Fruit fly (Drosophila melanogaster) S2 (cell line): ENCODE results near the gene dj-1beta.

ENCODE experiments used
- CG8478 ChIP-seq: fragments of >200 bp; optimal IDR thresholded peaks from 2 replicates; lab custom pipeline; 2018
- CTCF ChIP-seq, 2 experiments: fragments of >200 bp; optimal IDR thresholded peaks; 2 replicates each; lab custom pipeline; 2018

dj-1beta gene

DNA sequence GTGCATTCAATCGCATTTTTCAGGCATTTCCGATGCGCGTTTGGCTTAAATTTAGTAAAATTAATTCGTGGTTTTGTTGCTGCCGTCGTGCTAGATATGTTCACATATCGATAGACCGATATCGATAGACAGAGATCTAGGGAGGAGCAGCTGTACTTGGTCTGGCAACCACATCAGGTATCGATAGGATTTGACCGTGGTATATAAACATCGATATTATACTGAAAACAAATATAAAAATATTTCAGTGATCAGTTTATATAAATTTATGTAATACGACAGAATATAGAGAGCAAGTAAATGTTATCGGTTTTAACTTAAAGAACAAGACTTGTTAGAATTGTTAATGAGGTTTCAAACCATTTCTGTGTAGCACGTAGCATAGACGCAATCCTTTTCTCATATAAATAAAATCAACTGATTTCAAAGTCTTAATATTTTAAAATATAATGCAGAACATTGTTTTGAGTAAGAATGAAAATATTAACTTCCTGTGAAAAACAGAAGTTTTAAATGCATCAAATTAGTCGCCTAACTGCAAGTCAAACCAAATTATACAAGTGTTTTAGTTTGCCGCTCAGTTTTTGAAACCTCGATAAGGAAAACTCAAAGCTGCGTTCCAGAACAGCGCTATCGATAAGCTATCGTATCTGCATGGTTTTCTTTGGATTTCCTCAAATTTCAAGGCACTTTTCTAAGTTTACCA lies at the start of gene dj-1beta, which contains the start of gene wts:
Gene dj-1beta, plus strand, starts transcription at position 628 of the 706 bp plus-strand sequence.
Gene wts, minus strand, starts transcription at position 130 of the 706 bp plus-strand sequence.
- TF ChIP-seq CG8478 (no peak), CTCF (optimal IDR thresholded peaks at IDR 0.05; lab: Kevin White, UChicago) (peak in 1 of 2 experiments; percentile 35)

DNA sequence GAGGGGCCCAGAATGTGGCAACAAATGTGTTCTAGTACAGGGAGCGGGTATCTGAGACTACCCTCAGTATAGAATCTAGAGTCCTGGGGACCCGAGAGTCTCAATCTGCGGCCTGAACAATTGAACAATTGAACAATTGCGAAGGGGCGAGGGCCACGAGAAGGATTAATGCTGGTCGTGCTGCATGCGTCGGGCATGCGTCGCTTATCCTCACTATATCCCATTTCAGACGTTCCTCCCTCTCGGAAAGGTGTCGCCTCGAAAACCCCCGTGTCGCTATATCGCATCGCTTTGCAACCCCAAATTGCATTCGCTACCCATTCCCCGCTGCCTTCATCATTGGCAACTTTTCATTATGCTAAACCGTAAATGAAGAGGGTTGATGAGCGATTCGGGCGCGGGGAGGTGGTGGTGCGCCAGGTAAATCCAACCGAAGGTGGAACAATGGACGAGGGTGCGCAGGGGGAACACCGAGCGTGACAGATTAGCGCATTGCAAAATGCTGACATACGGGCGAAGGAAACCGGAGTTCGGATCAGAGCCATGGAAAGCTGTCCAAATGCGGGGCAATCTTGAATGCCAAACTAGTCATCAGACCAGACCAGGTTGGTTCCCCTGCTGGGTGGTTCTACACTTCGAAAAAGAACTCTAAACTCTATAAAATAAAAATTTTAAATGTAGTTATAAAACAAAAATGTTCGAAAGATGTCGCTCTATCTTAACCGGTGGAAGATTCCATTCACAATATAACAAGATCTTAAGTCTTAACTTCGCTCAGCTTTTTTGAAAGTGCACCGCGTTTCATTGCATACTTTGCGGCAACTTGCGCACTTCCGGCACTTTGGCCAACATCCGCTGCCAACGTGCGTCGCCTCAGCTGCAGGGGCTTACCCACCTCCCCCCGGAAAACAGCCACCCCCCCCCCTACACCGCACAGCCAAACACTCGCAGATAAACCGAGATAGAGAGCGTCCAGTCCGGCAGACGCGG lies 47.9 kb upstream of the dj-1beta start:
- TF ChIP-seq CG8478, result no peak
- no peak for TF ChIP-seq CTCF (optimal IDR thresholded peaks at IDR 0.05; lab: Kevin White, UChicago)

DNA sequence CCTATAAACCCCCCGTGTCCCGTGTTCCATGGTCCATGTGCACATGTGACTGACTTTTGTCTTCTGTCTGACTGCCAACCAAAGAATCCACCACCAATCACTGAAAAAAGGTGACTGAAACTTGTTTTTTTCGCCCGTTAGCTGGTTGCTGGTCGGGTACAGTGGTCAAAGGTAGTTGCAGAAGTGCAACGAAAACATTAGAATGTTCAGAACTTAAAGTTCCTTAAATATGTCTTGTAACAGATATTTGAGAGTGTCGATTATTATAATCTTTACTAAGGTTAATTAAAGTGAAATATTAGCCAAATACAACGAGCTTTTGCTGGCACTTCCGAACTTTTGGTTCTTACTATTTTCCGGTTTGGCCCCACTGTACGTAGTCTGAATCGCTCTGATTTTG lies 45.8 kb upstream of the dj-1beta start:
- TF ChIP-seq CTCF (optimal IDR thresholded peaks at IDR 0.05; lab: Kevin White, UChicago), result no peak
- TF ChIP-seq CG8478, result no peak

DNA sequence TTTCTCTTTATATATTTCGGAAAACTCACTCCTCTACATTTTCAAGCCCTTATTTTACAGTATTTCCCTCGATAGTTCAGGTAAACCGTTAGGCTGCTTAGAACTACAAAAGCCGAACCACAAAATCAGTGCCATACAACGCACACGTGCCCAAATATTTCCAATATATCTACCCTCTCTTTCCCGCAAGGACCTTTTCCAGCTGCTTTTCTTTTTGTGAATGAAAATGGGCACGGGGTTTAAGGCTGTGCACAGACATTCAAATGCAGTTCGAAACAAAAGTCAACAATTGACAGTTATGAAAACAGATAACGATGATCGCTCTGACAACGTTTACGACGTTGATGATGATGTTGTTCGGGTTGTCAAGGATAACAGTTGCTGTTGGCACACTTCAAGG lies 44.7 kb upstream of the dj-1beta start:
- no peak for TF ChIP-seq CTCF (optimal IDR thresholded peaks at IDR 0.05; lab: Kevin White, UChicago)
- TF ChIP-seq CG8478, result no peak

DNA sequence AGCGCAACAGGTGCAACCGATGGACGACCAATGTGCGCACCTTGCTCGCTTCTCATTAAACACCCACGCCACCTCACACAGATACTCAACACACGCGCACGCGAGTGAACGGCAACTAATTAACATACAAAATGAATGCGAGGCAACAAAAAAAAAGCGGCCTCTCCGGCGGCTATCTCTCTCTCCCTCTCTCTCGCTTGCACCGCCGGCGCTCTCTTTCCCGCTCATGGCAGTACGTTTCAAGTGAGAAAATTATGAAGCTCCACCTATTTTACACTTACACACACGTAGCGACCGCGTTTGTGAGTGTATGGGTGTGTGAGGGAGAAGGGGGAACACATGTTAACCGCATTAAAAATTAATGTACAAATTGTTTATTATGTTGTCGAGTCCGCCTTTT lies 42.8 kb upstream of the dj-1beta start:
- TF ChIP-seq CG8478 (peak; percentile 46), CTCF (optimal IDR thresholded peaks at IDR 0.05; lab: Kevin White, UChicago) (peak; percentile 14 to 45)

DNA sequence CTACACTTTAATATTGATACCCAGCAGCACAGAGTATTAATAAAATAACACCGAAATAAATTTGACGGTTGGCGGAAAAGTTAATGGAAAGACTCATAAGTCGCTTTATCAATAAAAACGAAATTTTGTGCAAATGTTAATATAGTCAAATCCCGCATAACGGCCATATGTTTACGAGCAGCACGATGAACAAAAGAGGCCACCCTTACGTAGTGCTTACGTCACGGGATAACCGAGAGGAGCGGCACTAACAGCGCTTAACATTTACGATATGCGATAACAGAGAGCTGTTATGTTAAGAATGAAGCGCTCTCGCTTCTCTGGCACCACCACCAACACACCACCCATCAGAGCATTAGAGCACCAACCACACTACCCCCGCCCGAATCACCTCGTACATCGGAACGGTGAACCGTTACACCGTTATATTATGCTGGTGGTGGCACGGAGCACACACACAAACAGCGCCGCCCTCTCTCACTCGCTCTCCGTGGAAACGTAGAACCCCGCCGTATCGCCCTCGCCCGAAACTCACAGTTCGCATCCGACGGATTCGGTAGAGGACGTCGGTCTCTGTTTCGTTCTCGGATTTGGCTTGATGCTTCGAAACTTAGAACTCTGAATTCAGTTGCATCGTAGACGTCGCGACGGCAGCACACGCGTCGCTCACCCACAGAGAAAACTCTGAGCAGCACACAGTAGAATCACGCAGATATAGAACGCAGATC lies 41.4 kb upstream of the dj-1beta start, which contains the start of gene zfh1:
Gene zfh1, plus strand, starts transcription at position 621 of the 728 bp plus-strand sequence.
- TF ChIP-seq CTCF (optimal IDR thresholded peaks at IDR 0.05; lab: Kevin White, UChicago) (no peak), CG8478 (no peak)

DNA sequence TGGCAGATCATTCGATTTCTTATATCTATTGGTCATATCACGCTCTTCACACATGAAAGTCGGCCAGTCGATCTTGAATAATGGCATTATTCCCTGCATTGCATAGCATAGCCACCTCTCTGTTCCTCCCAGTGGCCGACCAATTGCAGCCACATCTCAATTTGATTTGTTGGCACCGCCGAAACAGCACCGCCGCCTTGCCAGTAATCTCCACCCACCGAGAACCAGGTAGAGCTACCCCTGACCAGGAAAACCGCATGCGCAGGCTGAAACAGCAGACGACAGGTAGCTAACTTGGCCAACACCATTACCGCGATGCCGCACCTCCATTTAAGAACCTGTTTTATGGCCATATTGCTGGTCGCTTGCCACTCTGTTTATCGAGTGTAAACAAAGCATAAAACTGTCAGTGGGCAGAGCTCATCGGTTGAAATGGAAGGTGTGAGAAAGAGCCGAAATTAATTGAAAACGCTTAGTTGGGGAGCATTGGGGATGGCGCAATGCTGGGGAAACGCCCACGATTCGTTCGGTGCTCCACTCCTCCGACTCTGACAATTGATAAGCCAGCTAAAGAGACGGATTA lies 39.9 kb upstream of the dj-1beta start:
- TF ChIP-seq CTCF (optimal IDR thresholded peaks at IDR 0.05; lab: Kevin White, UChicago) (no peak), CG8478 (no peak)

DNA sequence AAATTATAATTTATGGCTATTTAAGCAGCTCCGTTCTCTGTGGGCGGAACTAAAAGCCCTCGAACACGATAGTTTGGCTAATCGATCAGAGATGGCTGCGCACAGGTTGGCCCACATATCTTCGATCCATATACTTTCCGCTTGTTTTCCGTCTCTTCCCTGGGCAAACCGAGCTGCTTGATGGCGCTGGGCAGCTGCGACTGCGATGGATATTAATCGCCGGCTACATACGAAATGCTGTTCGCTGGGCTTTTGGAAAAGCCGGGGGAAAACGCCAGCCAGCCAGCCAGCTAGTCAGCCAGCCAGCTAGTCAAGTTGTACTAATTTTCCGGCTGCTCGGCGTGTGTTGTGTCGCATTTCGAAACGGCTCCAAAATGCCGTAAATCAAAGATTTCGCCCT lies 39.4 kb upstream of the dj-1beta start:
- TF ChIP-seq CTCF (optimal IDR thresholded peaks at IDR 0.05; lab: Kevin White, UChicago) (no peak), CG8478 (no peak)

DNA sequence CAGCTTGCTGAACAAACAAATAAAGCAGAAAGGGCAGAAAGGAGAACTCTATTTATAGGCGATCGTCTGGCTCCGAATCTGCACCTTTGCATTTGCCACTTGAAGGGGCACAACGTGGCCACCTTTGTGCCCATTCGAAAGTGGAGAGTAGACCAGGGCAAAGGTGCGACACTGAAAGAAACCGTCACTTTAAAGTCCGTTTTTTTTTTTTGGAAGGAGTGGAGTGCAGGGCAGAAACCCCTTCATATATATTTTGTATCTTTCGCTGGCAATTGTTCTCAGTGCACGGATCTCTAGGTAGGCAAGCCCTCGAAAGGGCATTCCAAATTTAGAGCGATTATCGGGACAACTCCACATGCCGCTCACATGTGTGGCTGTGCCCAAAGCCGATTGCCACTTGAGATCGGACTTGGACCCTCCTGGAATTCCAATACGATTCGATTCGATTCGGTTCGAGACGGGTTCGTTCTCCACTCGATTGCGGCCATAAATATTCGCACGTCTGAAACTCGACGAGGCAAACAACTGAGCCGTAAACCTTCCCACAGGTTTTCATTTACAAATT lies 36.8 kb upstream of the dj-1beta start:
- no peak for TF ChIP-seq CTCF (optimal IDR thresholded peaks at IDR 0.05; lab: Kevin White, UChicago)
- no peak for TF ChIP-seq CG8478

DNA sequence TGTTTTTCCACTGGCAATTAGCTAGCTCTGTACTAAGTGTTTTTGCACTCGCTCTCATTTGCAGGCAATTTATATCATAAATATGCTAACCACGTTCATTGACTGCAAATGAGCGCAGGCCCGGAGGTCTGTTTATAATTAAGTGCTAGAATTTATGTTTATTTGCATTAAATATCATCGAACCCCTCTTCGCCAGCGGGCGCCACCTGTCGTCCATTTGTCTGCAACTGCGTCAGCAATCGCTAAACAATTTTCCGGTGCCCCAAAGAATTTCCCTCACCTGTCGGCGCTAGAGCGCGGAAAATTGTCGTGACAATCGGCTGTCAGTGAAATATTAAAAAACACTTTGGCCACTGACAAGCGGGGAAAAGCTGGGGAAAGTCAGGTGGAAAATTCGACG lies 36.2 kb upstream of the dj-1beta start:
- TF ChIP-seq CG8478 (no peak), CTCF (optimal IDR thresholded peaks at IDR 0.05; lab: Kevin White, UChicago) (peak; percentile 71 to 74)

DNA sequence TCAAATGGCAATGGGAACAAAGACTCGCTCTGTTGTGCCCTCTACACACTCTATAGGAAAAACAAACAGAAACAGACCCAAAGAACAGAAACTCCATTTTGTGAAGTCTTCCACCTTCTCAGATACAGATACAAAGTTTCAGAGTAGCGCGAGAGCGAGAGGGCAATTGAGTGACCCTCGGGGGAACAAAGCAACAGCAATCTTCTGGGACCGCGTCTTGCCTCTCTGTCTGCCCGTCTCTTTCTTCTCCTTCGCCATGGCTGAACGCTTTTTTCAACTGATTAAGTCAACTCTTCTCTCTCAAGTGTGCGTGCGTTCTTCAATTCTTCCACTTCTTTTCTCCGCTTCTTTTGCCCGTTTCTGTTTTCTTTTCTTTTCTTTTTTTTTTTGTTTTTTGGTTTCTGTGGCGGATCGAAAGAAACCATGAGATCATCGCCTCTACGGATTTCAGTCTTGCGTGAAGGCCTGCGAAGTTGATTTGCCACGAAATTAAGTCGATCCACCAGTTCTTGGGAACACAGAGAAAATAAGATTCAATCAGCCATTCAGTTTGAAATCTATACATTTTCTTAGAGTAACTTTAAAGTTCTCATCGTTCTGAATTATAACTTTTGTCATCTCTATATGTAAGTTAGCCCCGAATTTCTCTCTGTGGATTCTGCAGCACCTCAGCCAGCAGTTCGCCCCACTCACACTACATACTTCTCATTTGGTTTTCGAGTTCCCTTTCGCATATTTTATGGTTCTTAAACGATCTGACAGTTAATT lies 34.0 kb upstream of the dj-1beta start:
- TF ChIP-seq CG8478 (no peak), CTCF (optimal IDR thresholded peaks at IDR 0.05; lab: Kevin White, UChicago) (no peak)

DNA sequence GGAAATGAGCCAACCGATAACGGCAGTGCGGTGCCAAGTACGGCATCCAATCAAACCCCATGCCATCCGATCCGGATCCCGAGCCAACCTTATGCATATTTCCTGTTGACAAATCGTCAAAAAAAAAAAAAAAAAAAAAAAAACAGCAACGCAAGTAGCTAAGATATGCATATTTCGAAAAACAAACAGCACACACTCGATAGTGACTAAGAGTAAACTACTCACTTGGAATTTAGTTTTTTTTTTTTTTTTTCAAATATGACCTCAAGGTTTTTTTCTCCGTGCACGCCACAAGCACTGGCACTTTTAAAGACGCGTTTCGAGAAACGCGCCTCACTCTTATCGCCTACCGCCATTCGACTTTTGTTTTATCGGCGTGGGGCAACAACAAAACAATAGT lies 31.7 kb upstream of the dj-1beta start:
- TF ChIP-seq CTCF (optimal IDR thresholded peaks at IDR 0.05; lab: Kevin White, UChicago) (no peak), CG8478 (no peak)

DNA sequence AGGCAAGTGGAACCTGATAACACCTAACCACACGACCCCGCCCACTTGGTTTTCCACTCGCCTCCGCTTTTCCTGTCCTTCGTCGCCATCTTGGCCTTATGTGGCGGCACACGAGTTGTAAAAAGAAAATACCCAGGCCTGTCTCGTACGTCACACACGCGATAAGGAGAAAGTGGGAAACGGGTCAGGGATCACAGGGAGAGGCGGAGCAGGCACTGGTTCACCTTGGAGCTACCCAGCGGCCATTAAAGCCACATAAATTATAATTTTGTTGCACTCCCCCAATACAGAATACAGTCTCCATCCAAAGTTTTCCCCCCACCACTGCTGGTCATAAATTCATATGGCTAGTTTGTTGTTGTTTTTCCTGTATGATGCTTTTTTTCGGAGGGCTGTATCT lies 31.0 kb upstream of the dj-1beta start:
- TF ChIP-seq CTCF (optimal IDR thresholded peaks at IDR 0.05; lab: Kevin White, UChicago) (no peak), CG8478 (no peak)

DNA sequence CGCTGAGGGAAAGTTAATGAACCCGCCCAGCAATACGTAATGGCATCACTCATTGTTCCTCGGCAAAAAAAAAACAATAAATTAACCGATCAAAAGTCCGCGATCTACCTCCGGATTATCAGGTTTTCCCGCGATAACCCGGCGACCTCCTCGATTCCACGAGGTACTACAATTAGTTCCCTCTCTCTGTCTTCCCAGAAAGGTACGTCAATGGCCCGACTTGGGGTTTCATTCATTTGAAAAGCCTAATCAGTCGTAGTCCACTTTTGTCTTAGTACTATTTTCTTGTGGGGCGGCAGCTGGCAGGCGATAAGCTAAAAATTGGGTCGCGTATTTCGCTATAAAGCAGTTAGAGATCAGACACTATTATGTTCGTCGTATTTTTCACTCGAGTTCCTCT lies 27.7 kb upstream of the dj-1beta start:
- no peak for TF ChIP-seq CG8478
- no peak for TF ChIP-seq CTCF (optimal IDR thresholded peaks at IDR 0.05; lab: Kevin White, UChicago)
